Worm (Caenorhabditis elegans) whole organism, L4 larva: ENCODE measurements around the gene srlf-33.

Experiments
- F10B5.3 ChIP-seq: sonication (generic microtip); optimal IDR thresholded peaks from 2 replicates; lab custom pipeline; 2016; ENCODE audit warnings: mild to moderate bottlenecking, missing genetic modification characterization, missing compliant biosample characterization
- T20F7.1 ChIP-seq: fragments of 200-800 bp; sonication (Bioruptor generic); optimal IDR thresholded peaks from 2 replicates; lab custom pipeline; 2018; ENCODE audit warnings: mild to moderate bottlenecking, missing genetic modification characterization, missing compliant biosample characterization
- Y75B8A.6 ChIP-seq: fragments of 200-800 bp; sonication (Bioruptor generic); IDR thresholded peaks from 2 replicates; pipeline ENCODE4 v1.3.6; 2022; ENCODE audit warnings: missing genetic modification reagents, missing genetic modification characterization, missing compliant biosample characterization
- ZK337.2 ChIP-seq: fragments of 200-800 bp; sonication (Bioruptor generic); IDR thresholded peaks from 2 replicates; pipeline ENCODE4 v1.3.6; 2022; ENCODE audit warnings: missing genetic modification reagents, missing genetic modification characterization, missing compliant biosample characterization
- ZK546.5 ChIP-seq, 2 experiments: sonication (generic microtip); optimal IDR thresholded peaks; 2 replicates each; lab custom pipeline; 2017; ENCODE audit warnings: missing biosample characterization in 2 of 2, missing genetic modification characterization in 2 of 2
- aha-1 ChIP-seq: fragments of 150-350 bp; peaks from one replicate; lab custom pipeline; 2014; ENCODE audit warnings: missing biosample characterization, missing genetic modification characterization
- ama-1 ChIP-seq: fragments of 150-350 bp; optimal IDR thresholded peaks from 2 replicates; lab custom pipeline; 2014; ENCODE audit warnings: inconsistent platforms, mixed read lengths
- ceh-62 ChIP-seq: sonication (generic microtip); optimal IDR thresholded peaks from 2 replicates; lab custom pipeline; 2017; ENCODE audit warnings: missing biosample characterization, missing genetic modification characterization
- daf-12 ChIP-seq: fragments of 150-350 bp; optimal IDR thresholded peaks from 2 replicates; lab custom pipeline; 2014; ENCODE audit warnings: missing biosample characterization, missing genetic modification reagents, missing genetic modification characterization
- daf-16 ChIP-seq, 3 experiments: sonication (generic microtip); optimal IDR thresholded peaks; 2 replicates each; lab custom pipeline; 2016 to 2017; ENCODE audit warnings: missing genetic modification characterization in 3 of 3, missing genetic modification reagents in 3 of 3, mild to moderate bottlenecking in 2 of 3, missing compliant biosample characterization in 2 of 3, missing biosample characterization in 1 of 3, moderate library complexity in 1 of 3
- daf-19 ChIP-seq: fragments of 200-800 bp; sonication (Bioruptor generic); conservative IDR thresholded peaks from 2 replicates; pipeline ENCODE4 v1.3.6; 2022; ENCODE audit warnings: missing genetic modification characterization, missing compliant biosample characterization
- dmd-6 ChIP-seq: fragments of 200-800 bp; sonication (Bioruptor generic); IDR thresholded peaks from 2 replicates; pipeline ENCODE4 v1.3.6; 2022; ENCODE audit warnings: missing genetic modification reagents, missing genetic modification characterization, missing compliant biosample characterization
- dmd-8 ChIP-seq: fragments of 200-800 bp; sonication (Bioruptor generic); IDR thresholded peaks from 2 replicates; pipeline ENCODE4 v1.3.6; 2022; ENCODE audit warnings: missing genetic modification characterization, missing compliant biosample characterization
- duxl-1 ChIP-seq: sonication (generic microtip); optimal IDR thresholded peaks from 2 replicates; lab custom pipeline; 2016; ENCODE audit warnings: mild to moderate bottlenecking, missing genetic modification characterization, moderate library complexity, missing compliant biosample characterization; ENCODE audit not compliant: poor library complexity
- dve-1 ChIP-seq: sonication (generic microtip); optimal IDR thresholded peaks from 2 replicates; lab custom pipeline; 2017; ENCODE audit warnings: antibody characterized with exemption, mild to moderate bottlenecking, missing genetic modification characterization, missing compliant biosample characterization; ENCODE audit not compliant: insufficient read depth
- fkh-10 ChIP-seq: fragments of 150-350 bp; optimal IDR thresholded peaks from 2 replicates; lab custom pipeline; 2014; ENCODE audit warnings: missing biosample characterization, missing genetic modification reagents, missing genetic modification characterization
- hif-1 ChIP-seq, 2 experiments: sonication (generic microtip); optimal IDR thresholded peaks; 2 replicates each; lab custom pipeline; 2016 to 2017; ENCODE audit warnings: missing compliant biosample characterization in 2 of 2, missing genetic modification characterization in 2 of 2, missing genetic modification reagents in 2 of 2, missing genotype in 2 of 2, mild to moderate bottlenecking in 1 of 2
- hlh-11 ChIP-seq: fragments of 200-800 bp; sonication (Bioruptor generic); optimal IDR thresholded peaks from 2 replicates; lab custom pipeline; 2018; ENCODE audit warnings: mild to moderate bottlenecking, missing genetic modification characterization, missing compliant biosample characterization
- hlh-30 ChIP-seq: sonication (generic microtip); optimal IDR thresholded peaks from 2 replicates; lab custom pipeline; 2017; ENCODE audit warnings: antibody characterized with exemption, mild to moderate bottlenecking, missing genetic modification characterization, missing compliant biosample characterization; ENCODE audit not compliant: insufficient read depth
- lin-1 ChIP-seq: fragments of 200-800 bp; sonication (Bioruptor generic); IDR thresholded peaks from 2 replicates; pipeline ENCODE4 v1.3.6; 2022; ENCODE audit warnings: missing genetic modification reagents, missing genetic modification characterization, missing compliant biosample characterization
- lin-15B ChIP-seq: fragments of 150-350 bp; sonication (generic microtip); optimal IDR thresholded peaks from 3 replicates; lab custom pipeline; 2014; ENCODE audit warnings: missing biosample characterization, missing genetic modification characterization
- lin-29 ChIP-seq: fragments of 200-800 bp; sonication (Bioruptor generic); IDR thresholded peaks from 2 replicates; pipeline ENCODE4 v1.3.6; 2022; ENCODE audit warnings: missing genetic modification reagents, missing genetic modification characterization, missing compliant biosample characterization
- lin-38 ChIP-seq: fragments of 200-800 bp; sonication (Bioruptor generic); IDR thresholded peaks from 2 replicates; pipeline ENCODE4 v1.3.6; 2022; ENCODE audit warnings: missing genetic modification reagents, missing genetic modification characterization, missing compliant biosample characterization
- madf-9 ChIP-seq: fragments of 200-800 bp; sonication (Bioruptor generic); conservative IDR thresholded peaks from 2 replicates; pipeline ENCODE4 v1.3.6; 2022; ENCODE audit warnings: missing genetic modification reagents, missing genetic modification characterization, missing compliant biosample characterization
- mdt-29 ChIP-seq: fragments of 200-800 bp; sonication (Bioruptor generic); IDR thresholded peaks from 2 replicates; pipeline ENCODE4 v1.3.6; 2022; ENCODE audit warnings: missing genetic modification reagents, missing genetic modification characterization, missing compliant biosample characterization
- mep-1 ChIP-seq: fragments of 150-350 bp; sonication (generic microtip); optimal IDR thresholded peaks from 3 replicates; lab custom pipeline; 2014; ENCODE audit warnings: missing biosample characterization, missing genetic modification characterization
- mes-2 ChIP-seq: sonication (generic microtip); optimal IDR thresholded peaks from 2 replicates; lab custom pipeline; 2016; ENCODE audit warnings: missing genotype, mild to moderate bottlenecking, missing genetic modification characterization, missing compliant biosample characterization; ENCODE audit not compliant: poor library complexity, severe bottlenecking
- nhr-102 ChIP-seq: sonication (generic microtip); optimal IDR thresholded peaks from 2 replicates; lab custom pipeline; 2016; ENCODE audit warnings: mild to moderate bottlenecking, missing genetic modification characterization, moderate library complexity, missing compliant biosample characterization
- nhr-111 ChIP-seq: fragments of 200-800 bp; sonication (Bioruptor generic); optimal IDR thresholded peaks from 2 replicates; lab custom pipeline; 2018; ENCODE audit warnings: mild to moderate bottlenecking, missing genetic modification characterization, missing compliant biosample characterization
- nhr-237 ChIP-seq: sonication (generic microtip); optimal IDR thresholded peaks from 2 replicates; lab custom pipeline; 2017; ENCODE audit warnings: missing biosample characterization, missing genetic modification characterization
- nhr-28 ChIP-seq: fragments of 150-350 bp; optimal IDR thresholded peaks from 2 replicates; lab custom pipeline; 2014; ENCODE audit warnings: missing biosample characterization, missing genetic modification characterization
- nhr-6 ChIP-seq: fragments of 150-350 bp; optimal IDR thresholded peaks from 2 replicates; lab custom pipeline; 2014; ENCODE audit warnings: missing biosample characterization, missing genetic modification characterization
- nhr-76 ChIP-seq: fragments of 150-350 bp; optimal IDR thresholded peaks from 2 replicates; lab custom pipeline; 2014; ENCODE audit warnings: missing biosample characterization, missing genetic modification characterization
- nhr-77 ChIP-seq: fragments of 150-350 bp; optimal IDR thresholded peaks from 2 replicates; lab custom pipeline; 2014; ENCODE audit warnings: missing biosample characterization, missing genetic modification characterization
- pha-4 ChIP-seq, 2 experiments: fragments of 150-350 bp in 1 of 2; fragments of 200-800 bp in 1 of 2; sonication (Bioruptor generic) in 1 of 2; IDR thresholded peaks in 1 of 2; optimal IDR thresholded peaks in 1 of 2; 2 replicates each; pipeline versions ENCODE4 v1.3.6 to Lab custom; 2014 to 2022; ENCODE audit warnings: missing genetic modification characterization in 2 of 2, missing genetic modification reagents in 2 of 2, missing biosample characterization in 1 of 2, missing compliant biosample characterization in 1 of 2
- rbr-2 ChIP-seq: sonication (generic microtip); optimal IDR thresholded peaks from 2 replicates; lab custom pipeline; 2016; ENCODE audit warnings: missing genotype, missing genetic modification characterization, missing compliant biosample characterization
- saeg-2 ChIP-seq: fragments of 200-800 bp; sonication (Bioruptor generic); IDR thresholded peaks from 2 replicates; pipeline ENCODE4 v1.3.6; 2022; ENCODE audit warnings: missing genetic modification reagents, missing genetic modification characterization, missing compliant biosample characterization
- set-16 ChIP-seq: fragments of 200-800 bp; sonication (Bioruptor generic); IDR thresholded peaks from 2 replicates; pipeline ENCODE4 v1.3.6; 2022; ENCODE audit warnings: missing genetic modification reagents, missing genetic modification characterization, missing compliant biosample characterization
- skn-1 ChIP-seq: fragments of 150-350 bp; optimal IDR thresholded peaks from 2 replicates; lab custom pipeline; 2014; ENCODE audit warnings: missing biosample characterization, missing genetic modification characterization
- snpc-4 ChIP-seq: fragments of 150-350 bp; optimal IDR thresholded peaks from 2 replicates; lab custom pipeline; 2014; ENCODE audit warnings: missing biosample characterization, missing genetic modification characterization
- tag-97 ChIP-seq: fragments of 200-800 bp; sonication (Bioruptor generic); IDR thresholded peaks from 2 replicates; pipeline ENCODE4 v1.3.6; 2022; ENCODE audit warnings: missing genetic modification characterization, missing compliant biosample characterization
- unc-130 ChIP-seq: sonication (generic microtip); optimal IDR thresholded peaks from 2 replicates; lab custom pipeline; 2016; ENCODE audit warnings: missing genetic modification reagents, missing genetic modification characterization, missing compliant biosample characterization
- vab-7 ChIP-seq: fragments of 200-800 bp; sonication (Bioruptor generic); IDR thresholded peaks from 2 replicates; pipeline ENCODE4 v1.3.6; 2022; ENCODE audit warnings: missing genetic modification reagents, missing genetic modification characterization, missing compliant biosample characterization
- zag-1 ChIP-seq: fragments of 150-350 bp; optimal IDR thresholded peaks from 2 replicates; lab custom pipeline; 2014; ENCODE audit warnings: missing biosample characterization, missing genetic modification characterization
- zfp-2 ChIP-seq: sonication (generic microtip); optimal IDR thresholded peaks from 2 replicates; lab custom pipeline; 2016; ENCODE audit warnings: mild to moderate bottlenecking, missing genetic modification characterization, missing compliant biosample characterization
- zip-2 ChIP-seq: fragments of 150-350 bp; optimal IDR thresholded peaks from 2 replicates; lab custom pipeline; 2014; ENCODE audit warnings: missing biosample characterization, missing genetic modification characterization
- ztf-11 ChIP-seq: fragments of 150-350 bp; optimal IDR thresholded peaks from 2 replicates; lab custom pipeline; 2014; ENCODE audit warnings: missing biosample characterization, missing genetic modification characterization

Gene srlf-33

ce11 chrIV:11916907-11917306 lies 8.3 kb downstream of the srlf-33 start, which contains the start of gene ZK822.10 (continued):
- TF ChIP-seq nhr-77 (tag; lab: Kevin White, UChicago) = peak; percentile 51
- peak; percentile 86 for TF ChIP-seq nhr-28 (tag; lab: Kevin White, UChicago)
- no peak for TF ChIP-seq zag-1 (tag; lab: Kevin White, UChicago)
- TF ChIP-seq, all 104 proteins: peak for 14

DNA sequence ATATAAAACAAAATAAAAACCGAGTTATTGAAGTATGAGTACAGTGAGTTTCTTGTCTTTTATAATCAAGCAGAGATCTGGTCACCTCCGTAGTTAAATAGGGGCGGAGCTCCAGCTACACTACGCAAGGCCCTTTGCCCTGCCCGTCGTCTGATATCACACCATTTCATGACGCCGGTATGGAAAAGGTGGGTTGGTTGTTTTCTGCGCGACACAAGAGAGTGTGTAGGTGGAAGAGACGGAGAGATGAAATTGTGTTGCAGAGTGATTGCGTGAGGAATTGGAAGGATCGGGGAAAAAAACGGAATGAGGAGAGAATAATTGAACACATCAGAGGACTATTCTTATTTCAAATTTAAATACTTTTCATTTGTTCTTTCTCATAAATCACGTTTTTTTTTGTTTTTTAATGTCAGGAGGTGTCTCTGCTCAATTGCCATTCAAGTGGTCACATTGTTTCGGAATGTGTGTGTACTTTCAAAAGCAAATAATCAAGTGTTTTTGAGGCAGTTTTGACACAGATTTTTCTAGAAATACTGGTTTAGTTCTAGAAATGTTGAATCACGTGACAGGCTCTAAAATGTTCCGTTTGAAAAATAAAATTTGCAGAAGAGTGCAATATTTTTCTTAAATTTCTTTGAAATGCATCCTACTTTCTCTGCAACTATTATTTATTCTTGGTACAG lies 9.3 kb downstream of the srlf-33 start, which contains the start of gene ZK822.9:
TSS of gene ZK822.9 (plus strand) at position 180 of the 686 bp plus-strand sequence.
- TF ChIP-seq snpc-4 (no peak), T20F7.1 (GFP tag; lab: Kevin White, UChicago) (no peak), lin-15B (tag; lab: Kevin White, UChicago) (no peak), ceh-62 (no peak), skn-1 (tag; lab: Kevin White, UChicago) (no peak), ama-1 (lab: Kevin White, UChicago) (no peak), vab-7 (no peak), saeg-2 (GFP tag; lab: Robert Waterston, UW) (no peak), mep-1 (tag; lab: Kevin White, UChicago) (peak; percentile 49), set-16 (GFP tag; lab: Robert Waterston, UW) (peak; percentile 47; the same call in 1 of the 2 replicates), nhr-6 (tag; lab: Kevin White, UChicago) (no peak), lin-38 (GFP tag; lab: Robert Waterston, UW) (no peak), zip-2 (tag; lab: Kevin White, UChicago) (no peak), lin-1 (GFP tag; lab: Robert Waterston, UW) (no peak), mdt-29 (GFP tag; lab: Robert Waterston, UW) (peak; percentile 88), dmd-6 (GFP tag; lab: Robert Waterston, UW) (peak; percentile 26), unc-130 (GFP tag; lab: Kevin White, UChicago) (no peak), hlh-11 (tag; lab: Kevin White, UChicago) (peak; percentile 78), ZK546.5 (tag; optimal IDR thresholded peaks at IDR 0.05; lab: Kevin White, UChicago) (no peak), lin-29 (GFP tag; lab: Robert Waterston, UW) (no peak), duxl-1 (tag; lab: Kevin White, UChicago) (no peak), nhr-237 (tag; lab: Kevin White, UChicago) (no peak), madf-9 (GFP tag; lab: Robert Waterston, UW) (no peak), nhr-77 (tag; lab: Kevin White, UChicago) (no peak), nhr-111 (GFP tag; lab: Kevin White, UChicago) (no peak), pha-4 (GFP tag; IDR thresholded peaks at IDR 0.05; lab: Robert Waterston, UW) (no peak), pha-4 (tag; optimal IDR thresholded peaks at IDR 0.05; lab: Kevin White, UChicago) (no peak), dve-1 (tag; lab: Kevin White, UChicago) (peak; percentile 24), aha-1 (tag; lab: Kevin White, UChicago) (peak; percentile 65), ZK337.2 (GFP tag; lab: Robert Waterston, UW) (no peak), hif-1 (tag; optimal IDR thresholded peaks at IDR 0.05; lab: Kevin White, UChicago) (peak in 1 of 2 experiments; percentile 17), hlh-30 (peak; percentile 81), nhr-102 (tag; lab: Kevin White, UChicago) (no peak), tag-97 (GFP tag; lab: Robert Waterston, UW) (no peak), daf-12 (tag; lab: Kevin White, UChicago) (no peak), Y75B8A.6 (GFP tag; lab: Robert Waterston, UW) (no peak), daf-16 (GFP tag; optimal IDR thresholded peaks at IDR 0.05; lab: Kevin White, UChicago) (no peak), daf-16 (tag; optimal IDR thresholded peaks at IDR 0.05; lab: Kevin White, UChicago) (peak; percentile 70), zfp-2 (tag; lab: Kevin White, UChicago) (no peak), nhr-76 (tag; lab: Kevin White, UChicago) (no peak), F10B5.3 (tag; lab: Kevin White, UChicago) (no peak), ztf-11 (tag; lab: Kevin White, UChicago) (no peak), fkh-10 (GFP tag; lab: Kevin White, UChicago) (no peak), mes-2 (peak; percentile 30), nhr-28 (tag; lab: Kevin White, UChicago) (peak; percentile 82), dmd-8 (GFP tag; lab: Robert Waterston, UW) (no peak), daf-19 (GFP tag; lab: Robert Waterston, UW) (no peak), rbr-2 (tag; lab: Kevin White, UChicago) (no peak)
